Worm (Caenorhabditis elegans): Measurements from ENCODE around the gene C24A8.5.
A peak's percentile ranks its signal among the peaks of the same experiment; 100 is the strongest.

C24A8.5 gene

DNA sequence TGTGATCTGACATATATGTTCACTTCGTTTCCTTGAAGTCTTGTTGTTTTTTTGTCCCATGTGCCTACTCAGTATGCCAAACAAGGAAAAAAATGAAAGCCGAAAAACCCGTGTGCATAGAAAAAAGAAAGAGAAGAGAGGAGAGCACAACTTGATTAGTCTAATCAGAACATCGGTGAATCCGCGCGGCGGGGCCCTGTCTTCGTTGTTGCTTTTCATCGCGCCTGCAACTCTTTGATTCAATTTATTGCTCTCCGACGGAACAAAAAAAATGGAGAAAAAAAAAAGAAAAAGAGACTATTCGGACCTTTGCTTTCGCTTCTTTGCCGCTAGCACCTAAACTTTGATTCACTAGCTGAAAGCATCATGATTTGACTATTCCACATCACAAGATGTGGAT, 13.8 kb downstream of the C24A8.5 start:
- no peak for TF ChIP-seq nhr-20 (tag; optimal IDR thresholded peaks at IDR 0.05)
- peak; percentile 95 for TF ChIP-seq fkh-10 (GFP tag; optimal IDR thresholded peaks at IDR 0.05)
- no peak for TF ChIP-seq egl-27 (tag; optimal IDR thresholded peaks at IDR 0.05)
- no peak for TF ChIP-seq vab-15 (tag; optimal IDR thresholded peaks at IDR 0.05)
- peak; percentile 77 for TF ChIP-seq lin-14 (GFP tag; optimal IDR thresholded peaks at IDR 0.05)
- TF ChIP-seq ceh-88 (GFP tag; IDR thresholded peaks at IDR 0.05) = no peak
- peak; percentile 87 for TF ChIP-seq ces-1 (GFP tag; optimal IDR thresholded peaks at IDR 0.05)
- peak; percentile 2 for TF ChIP-seq nhr-71 (tag; optimal IDR thresholded peaks at IDR 0.05)
- TF ChIP-seq hpl-2 (GFP tag; optimal IDR thresholded peaks at IDR 0.05) = no peak

DNA sequence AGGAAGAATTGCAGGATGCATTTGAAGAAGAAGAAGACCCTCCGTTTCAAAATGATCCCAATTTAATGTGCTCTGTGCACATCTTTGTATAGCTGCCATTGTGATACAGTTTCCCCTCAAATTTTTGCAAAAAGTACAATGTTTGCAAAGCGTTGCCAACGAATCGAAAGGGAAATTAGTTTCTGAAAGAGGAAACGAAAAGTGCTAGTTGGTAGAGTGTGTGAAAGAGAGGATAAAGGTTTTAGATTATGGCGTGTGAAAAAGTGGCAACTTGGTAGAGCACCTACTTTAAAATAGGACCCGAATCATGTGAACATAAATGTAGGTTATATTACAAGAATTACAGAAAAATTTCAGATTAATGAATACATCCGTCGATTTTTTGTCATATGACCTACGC, 17.0 kb downstream of the C24A8.5 start, which contains the start of gene C52B9.8:
Gene C52B9.8 (minus strand): TSS at position 101 of the 400 bp plus-strand sequence.
- TF ChIP-seq unc-62 (GFP tag; optimal IDR thresholded peaks at IDR 0.05) (no peak), fkh-8 (tag; optimal IDR thresholded peaks at IDR 0.05) (peak; percentile 16), C16A3.4 (tag; optimal IDR thresholded peaks at IDR 0.05) (no peak), mab-9 (GFP tag; IDR thresholded peaks at IDR 0.05) (no peak), ama-1 (optimal IDR thresholded peaks at IDR 0.05) (no peak), lin-39 (tag; optimal IDR thresholded peaks at IDR 0.05) (no peak), nhr-84 (tag; optimal IDR thresholded peaks at IDR 0.05) (no peak)

DNA sequence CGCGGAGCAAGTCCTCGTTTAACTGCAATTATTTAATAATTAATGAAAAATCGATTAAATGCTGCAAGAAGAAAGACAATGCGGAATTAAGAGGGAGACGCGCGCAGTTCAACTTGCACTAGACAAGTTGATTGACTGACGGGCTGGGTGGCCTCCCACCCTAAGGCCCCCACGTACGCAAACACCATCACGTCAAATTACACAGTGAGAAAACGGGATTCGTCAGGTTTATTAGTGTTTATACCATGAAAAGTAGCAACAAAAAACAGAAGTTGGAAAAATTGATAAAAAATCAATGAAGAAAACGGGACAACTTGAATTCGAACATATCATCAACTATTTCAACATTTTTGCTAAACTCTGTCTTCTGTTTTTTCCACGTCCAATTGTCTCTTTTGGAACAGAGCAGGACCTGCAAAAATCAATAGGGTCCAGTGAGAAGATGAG, 21.1 kb downstream of the C24A8.5 start:
- TF ChIP-seq jun-1 (tag; optimal IDR thresholded peaks at IDR 0.05) (no peak), lin-35 (GFP tag; optimal IDR thresholded peaks at IDR 0.05) (peak in 1 of 2 experiments; percentile 51), efl-1 (optimal IDR thresholded peaks at IDR 0.05) (peak; percentile 4 to 15), efl-1 (GFP tag; optimal IDR thresholded peaks at IDR 0.05 in 1 of 2) (peak in 1 of 2 experiments; percentile 40), fkh-8 (tag; optimal IDR thresholded peaks at IDR 0.05) (peak; percentile 26), elt-3 (tag; optimal IDR thresholded peaks at IDR 0.05) (no peak), aly-2 (tag; optimal IDR thresholded peaks at IDR 0.05) (no peak), swsn-7 (tag; optimal IDR thresholded peaks at IDR 0.05) (peak; percentile 48), alr-1 (tag; optimal IDR thresholded peaks at IDR 0.05; ENCODE audit: borderline replicate concordance) (no peak), tbx-2 (tag; optimal IDR thresholded peaks at IDR 0.05) (peak; percentile 41), unc-62 (GFP tag; optimal IDR thresholded peaks at IDR 0.05) (no peak), hlh-4 (tag; optimal IDR thresholded peaks at IDR 0.05) (no peak), nhr-77 (tag; optimal IDR thresholded peaks at IDR 0.05) (no peak), pax-3 (tag; optimal IDR thresholded peaks at IDR 0.05) (no peak), dsc-1 (tag; optimal IDR thresholded peaks at IDR 0.05) (peak; percentile 46), lin-13 (GFP tag; optimal IDR thresholded peaks at IDR 0.05) (no peak), irx-1 (tag; optimal IDR thresholded peaks at IDR 0.05) (peak; percentile 61), vab-15 (tag; optimal IDR thresholded peaks at IDR 0.05) (no peak), ceh-8 (GFP tag; optimal IDR thresholded peaks at IDR 0.05) (no peak), mab-9 (GFP tag; IDR thresholded peaks at IDR 0.05) (no peak), skn-1 (tag; optimal IDR thresholded peaks at IDR 0.05) (no peak), sox-4 (tag; optimal IDR thresholded peaks at IDR 0.05) (no peak), Y116A8C.19 (tag; optimal IDR thresholded peaks at IDR 0.05; ENCODE audit: borderline replicate concordance) (no peak), lin-14 (GFP tag; optimal IDR thresholded peaks at IDR 0.05) (peak; percentile 76), aha-1 (tag; optimal IDR thresholded peaks at IDR 0.05) (no peak), nhr-76 (tag; optimal IDR thresholded peaks at IDR 0.05) (no peak), nhr-237 (tag; optimal IDR thresholded peaks at IDR 0.05) (no peak), ztf-4 (tag; optimal IDR thresholded peaks at IDR 0.05) (no peak), ceh-90 (tag; optimal IDR thresholded peaks at IDR 0.05) (no peak), snu-23 (GFP tag; optimal IDR thresholded peaks at IDR 0.05) (peak; percentile 58), egl-13 (tag; optimal IDR thresholded peaks at IDR 0.05) (peak; percentile 15), nhr-20 (tag; optimal IDR thresholded peaks at IDR 0.05) (peak; percentile 54), unc-130 (tag; optimal IDR thresholded peaks at IDR 0.05) (peak; percentile 35), ceh-88 (GFP tag; IDR thresholded peaks at IDR 0.05) (no peak), zag-1 (tag; optimal IDR thresholded peaks at IDR 0.05) (no peak), nhr-85 (tag) (peak; percentile 73), tlp-1 (tag; optimal IDR thresholded peaks at IDR 0.05) (no peak), grh-1 (GFP tag; IDR thresholded peaks at IDR 0.05) (no peak), C34B4.2 (tag; optimal IDR thresholded peaks at IDR 0.05) (no peak), unc-86 (tag; optimal IDR thresholded peaks at IDR 0.05) (peak; percentile 44), efl-3 (GFP tag; optimal IDR thresholded peaks at IDR 0.05) (no peak)

All from whole organism, L1 larva.